Fruit fly (Drosophila melanogaster) whole organism, adult: ENCODE data around the gene CG18662.
A peak's percentile ranks its signal among the peaks of the same experiment; 100 is the strongest.

ENCODE experiments used
- CG11617 ChIP-seq: fragments of 200-800 bp; sonication (Bioruptor generic); optimal IDR thresholded peaks from 2 replicates; lab custom pipeline; 2017; ENCODE audit warnings: mild to moderate bottlenecking, missing biosample characterization, missing genetic modification reagents, missing genetic modification characterization
- CG12768 ChIP-seq: fragments of 200-800 bp; sonication (Bioruptor generic); optimal IDR thresholded peaks from 2 replicates; lab custom pipeline; 2017; ENCODE audit warnings: missing biosample characterization, missing genetic modification characterization, mild to moderate bottlenecking, moderate library complexity, missing genetic modification reagents
- CG14711 ChIP-seq: fragments of 200-800 bp; sonication (Bioruptor generic); optimal IDR thresholded peaks from 2 replicates; lab custom pipeline; 2018; ENCODE audit warnings: missing biosample characterization, mild to moderate bottlenecking, missing genetic modification characterization, moderate library complexity
- CG1620 ChIP-seq: fragments of 200-800 bp; sonication (Bioruptor generic); optimal IDR thresholded peaks from 2 replicates; lab custom pipeline; 2016; ENCODE audit warnings: missing biosample characterization, missing genetic modification characterization
- CG33017 ChIP-seq: fragments of 200-800 bp; sonication (Bioruptor generic); optimal IDR thresholded peaks from 2 replicates; lab custom pipeline; 2018; ENCODE audit warnings: missing biosample characterization, mild to moderate bottlenecking, missing genetic modification characterization, moderate library complexity
- CG5204 ChIP-seq: fragments of 200-800 bp; sonication (Bioruptor generic); optimal IDR thresholded peaks from 2 replicates; lab custom pipeline; 2016; ENCODE audit warnings: missing biosample characterization, missing genetic modification characterization
- CG7045 ChIP-seq: fragments of 200-800 bp; sonication (Bioruptor generic); optimal IDR thresholded peaks from 2 replicates; lab custom pipeline; 2017; ENCODE audit warnings: missing biosample characterization, mild to moderate bottlenecking, missing genetic modification characterization
- CG7101 ChIP-seq: fragments of 200-800 bp; sonication (Bioruptor generic); optimal IDR thresholded peaks from 2 replicates; lab custom pipeline; 2018; ENCODE audit warnings: missing biosample characterization, mild to moderate bottlenecking, missing genetic modification characterization, moderate library complexity
- Clk ChIP-seq: fragments of 200-800 bp; sonication (Bioruptor generic); optimal IDR thresholded peaks from 2 replicates; lab custom pipeline; 2017; ENCODE audit warnings: missing biosample characterization, missing genetic modification characterization
- Crg-1 ChIP-seq: fragments of 200-800 bp; sonication (Bioruptor generic); optimal IDR thresholded peaks from 2 replicates; lab custom pipeline; 2016; ENCODE audit warnings: missing biosample characterization, missing genetic modification characterization
- Hr96 ChIP-seq: fragments of 200-800 bp; sonication (Bioruptor generic); optimal IDR thresholded peaks from 2 replicates; lab custom pipeline; 2016; ENCODE audit warnings: missing biosample characterization, missing genetic modification characterization
- Mnt ChIP-seq: fragments of 200-800 bp; sonication (Bioruptor generic); optimal IDR thresholded peaks from 2 replicates; lab custom pipeline; 2016; ENCODE audit warnings: missing biosample characterization, mild to moderate bottlenecking, missing genetic modification characterization
- bab1 ChIP-seq: fragments of 200-800 bp; sonication (Bioruptor generic); optimal IDR thresholded peaks from 3 replicates; lab custom pipeline; 2019; ENCODE audit warnings: missing biosample characterization, mild to moderate bottlenecking, missing genetic modification characterization, moderate library complexity
- cic ChIP-seq: fragments of 200-800 bp; sonication (Bioruptor generic); optimal IDR thresholded peaks from 2 replicates; lab custom pipeline; 2017; ENCODE audit warnings: missing biosample characterization, mild to moderate bottlenecking, missing genetic modification characterization, moderate library complexity
- cnc ChIP-seq, 2 experiments: fragments of >200 bp; optimal IDR thresholded peaks; 2 replicates each; lab custom pipeline; 2017
- kay ChIP-seq: fragments of 200-800 bp; sonication (Bioruptor generic); peaks from one replicate; lab custom pipeline; 2016; ENCODE audit warnings: missing biosample characterization, missing genetic modification characterization, borderline replicate concordance
- ovo ChIP-seq: fragments of 200-800 bp; sonication (Bioruptor generic); optimal IDR thresholded peaks from 2 replicates; lab custom pipeline; 2016; ENCODE audit warnings: missing biosample characterization, missing genetic modification characterization
- pad ChIP-seq: fragments of 200-800 bp; sonication (Bioruptor generic); optimal IDR thresholded peaks from 3 replicates; lab custom pipeline; 2017; ENCODE audit warnings: missing biosample characterization, missing genetic modification characterization, mild to moderate bottlenecking, moderate library complexity, missing genetic modification reagents
- tj ChIP-seq: fragments of 200-800 bp; sonication (Bioruptor generic); optimal IDR thresholded peaks from 3 replicates; lab custom pipeline; 2017; ENCODE audit warnings: missing biosample characterization, mild to moderate bottlenecking, missing genetic modification characterization, moderate library complexity
- toe ChIP-seq: fragments of 200-800 bp; sonication (Bioruptor generic); optimal IDR thresholded peaks from 2 replicates; lab custom pipeline; 2016; ENCODE audit warnings: missing biosample characterization, missing genetic modification characterization

Gene CG18662

DNA sequence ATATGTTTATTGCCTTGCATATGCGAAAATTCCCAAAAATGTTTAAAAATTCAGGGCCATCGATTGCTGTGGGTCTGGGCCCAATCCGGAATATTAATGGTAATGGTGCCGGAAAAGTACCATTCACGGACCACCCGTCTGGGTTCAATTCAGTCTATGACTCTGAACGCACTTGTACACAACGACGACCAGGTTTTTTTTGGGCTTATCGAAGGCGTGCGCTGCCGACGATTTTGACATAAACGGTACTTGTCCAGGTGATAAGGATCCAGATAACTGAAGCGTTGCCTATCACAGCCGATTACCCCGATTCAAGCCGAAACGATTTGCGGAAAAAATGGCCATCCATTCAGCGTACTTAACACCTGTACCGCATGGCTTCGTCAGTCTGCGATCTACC lies 11.1 kb downstream of the CG18662 start, which contains the start of gene CG9555:
Gene CG9555, plus strand, starts transcription at position 153 of the 400 bp plus-strand sequence.
- TF ChIP-seq Crg-1 (GFP tag; lab: Kevin White, UChicago), result no peak
- peak; percentile 56 for TF ChIP-seq Mnt
- TF ChIP-seq CG1620 (GFP tag; lab: Kevin White, UChicago), result no peak
- TF ChIP-seq CG14711, result no peak
- TF ChIP-seq tj (GFP tag; lab: Kevin White, UChicago), result no peak
- TF ChIP-seq cic (GFP tag; lab: Kevin White, UChicago), result peak; percentile 36

DNA sequence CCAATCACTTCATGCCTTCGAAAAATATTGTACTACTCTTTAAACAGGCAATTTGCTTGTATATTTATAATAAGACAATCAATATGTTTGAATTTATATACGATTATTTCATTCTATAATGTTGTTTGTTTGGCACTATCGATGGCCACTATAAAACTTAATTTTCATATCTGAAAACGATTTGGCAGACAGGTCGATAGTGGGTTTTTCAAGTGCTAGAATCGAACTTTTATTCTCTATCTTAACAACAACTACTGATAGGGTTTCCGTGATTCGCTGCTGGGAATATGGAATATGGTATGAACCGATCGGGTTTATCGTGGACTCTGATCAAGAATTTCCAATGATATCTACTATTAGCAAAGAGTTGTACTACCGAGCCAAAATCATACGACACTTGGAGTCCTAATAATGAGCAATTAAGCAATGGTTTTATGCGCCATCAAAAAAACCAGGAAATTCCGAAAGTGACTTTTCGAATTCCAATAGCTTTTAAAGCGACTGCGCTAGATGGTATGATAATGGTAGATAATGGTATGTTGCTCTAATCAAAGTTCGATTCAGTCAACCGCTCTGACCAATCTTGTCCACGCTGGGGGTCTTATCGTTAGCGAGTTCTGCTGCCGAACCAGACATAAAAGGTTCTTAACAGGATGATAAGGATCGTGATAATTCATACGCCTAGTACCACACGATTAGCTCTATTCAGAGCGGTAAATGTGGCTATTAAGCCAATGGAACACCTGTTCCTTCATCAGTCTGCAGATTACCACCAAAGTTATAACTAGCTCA lies 13.4 kb downstream of the CG18662 start, which contains the start of gene CG17906:
Gene CG17906, plus strand, starts transcription at position 742 of the 792 bp plus-strand sequence.
- no peak for TF ChIP-seq CG5204 (GFP tag; lab: Kevin White, UChicago)
- no peak for TF ChIP-seq CG14711
- TF ChIP-seq cnc (optimal IDR thresholded peaks at IDR 0.05; lab: Kevin White, UChicago), result no peak
- TF ChIP-seq tj (GFP tag; lab: Kevin White, UChicago), result no peak
- TF ChIP-seq Mnt, result no peak
- no peak for TF ChIP-seq ovo (GFP tag; lab: Kevin White, UChicago)
- TF ChIP-seq CG11617, result no peak
- no peak for TF ChIP-seq CG1620 (GFP tag; lab: Kevin White, UChicago)
- TF ChIP-seq Hr96 (GFP tag; lab: Kevin White, UChicago), result no peak
- no peak for TF ChIP-seq Clk (GFP tag; lab: Kevin White, UChicago)
- TF ChIP-seq CG7045 (GFP tag; lab: Kevin White, UChicago), result no peak
- no peak for TF ChIP-seq bab1 (GFP tag; lab: Kevin White, UChicago)
- no peak for TF ChIP-seq cic (GFP tag; lab: Kevin White, UChicago)
- TF ChIP-seq CG12768 (GFP tag; lab: Kevin White, UChicago), result no peak

DNA sequence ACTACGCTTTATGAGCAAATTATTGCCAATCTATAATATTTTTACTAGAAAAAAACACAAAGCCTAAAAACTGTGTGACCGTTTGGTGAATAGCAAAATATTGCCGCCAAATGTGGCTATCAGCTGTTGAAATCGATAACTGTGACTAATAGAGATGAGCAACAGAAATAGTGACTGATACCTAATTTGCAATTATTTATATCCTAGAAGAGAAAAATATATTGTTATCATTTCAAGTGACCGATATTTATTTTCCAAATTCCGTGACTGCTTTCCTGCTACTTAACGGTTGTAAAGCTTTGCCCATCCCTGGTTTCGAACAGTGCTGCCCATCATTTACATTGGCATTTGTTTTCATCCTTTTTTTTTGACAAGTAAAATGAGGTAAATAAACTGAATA lies 16.8 kb downstream of the CG18662 start, which contains the start of the genes alien and CG18661:
Gene alien, minus strand, starts transcription at position 95 of the 400 bp plus-strand sequence.
Gene CG18661, plus strand, starts transcription at position 321 of the 400 bp plus-strand sequence.
- TF ChIP-seq CG1620 (GFP tag; lab: Kevin White, UChicago) (peak; percentile 76), Crg-1 (GFP tag; lab: Kevin White, UChicago) (peak; percentile 59), CG11617 (peak; percentile 56), CG33017 (peak; percentile 31), tj (GFP tag; lab: Kevin White, UChicago) (peak; percentile 36), Mnt (peak; percentile 55), Clk (GFP tag; lab: Kevin White, UChicago) (peak; percentile 92), CG12768 (GFP tag; lab: Kevin White, UChicago) (peak; percentile 68), CG7101 (tag; lab: Kevin White, UChicago) (peak; percentile 74), toe (GFP tag; lab: Kevin White, UChicago) (peak; percentile 89), cic (GFP tag; lab: Kevin White, UChicago) (peak; percentile 29), CG5204 (GFP tag; lab: Kevin White, UChicago) (peak; percentile 88), ovo (GFP tag; lab: Kevin White, UChicago) (peak; percentile 28), cnc (optimal IDR thresholded peaks at IDR 0.05; lab: Kevin White, UChicago) (no peak), CG7045 (GFP tag; lab: Kevin White, UChicago) (peak; percentile 80), bab1 (GFP tag; lab: Kevin White, UChicago) (peak; percentile 71), pad (peak; percentile 51), kay (GFP tag; lab: Kevin White, UChicago) (peak; percentile 98), Hr96 (GFP tag; lab: Kevin White, UChicago) (peak; percentile 84), CG14711 (peak; percentile 74)

DNA sequence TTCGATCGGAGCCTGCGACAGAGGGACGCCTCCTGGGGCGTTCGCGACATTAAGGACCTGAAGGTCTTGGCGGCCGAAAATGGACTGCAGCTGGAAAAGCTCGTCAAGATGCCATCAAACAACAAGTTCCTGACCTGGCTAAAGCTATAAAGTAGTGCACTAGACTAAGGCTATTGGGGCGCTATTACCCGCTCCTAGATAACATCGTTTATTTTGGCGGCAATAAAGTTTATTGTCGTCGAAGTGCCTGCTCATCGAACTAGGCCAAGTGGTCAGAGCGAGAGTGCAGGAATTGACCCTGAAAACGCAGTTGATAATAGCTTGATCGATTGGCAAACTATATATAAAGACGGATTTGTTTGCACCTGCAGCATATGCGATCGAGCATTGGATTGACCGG lies 17.8 kb downstream of the CG18662 start, which contains the start of gene Try29F:
Gene Try29F, plus strand, starts transcription at position 301 of the 400 bp plus-strand sequence.
- TF ChIP-seq ovo (GFP tag; lab: Kevin White, UChicago) (no peak), tj (GFP tag; lab: Kevin White, UChicago) (no peak), Hr96 (GFP tag; lab: Kevin White, UChicago) (no peak), Mnt (no peak), CG1620 (GFP tag; lab: Kevin White, UChicago) (no peak), cic (GFP tag; lab: Kevin White, UChicago) (no peak), kay (GFP tag; lab: Kevin White, UChicago) (no peak), CG7045 (GFP tag; lab: Kevin White, UChicago) (no peak), cnc (optimal IDR thresholded peaks at IDR 0.05; lab: Kevin White, UChicago) (no peak), CG12768 (GFP tag; lab: Kevin White, UChicago) (no peak)

DNA sequence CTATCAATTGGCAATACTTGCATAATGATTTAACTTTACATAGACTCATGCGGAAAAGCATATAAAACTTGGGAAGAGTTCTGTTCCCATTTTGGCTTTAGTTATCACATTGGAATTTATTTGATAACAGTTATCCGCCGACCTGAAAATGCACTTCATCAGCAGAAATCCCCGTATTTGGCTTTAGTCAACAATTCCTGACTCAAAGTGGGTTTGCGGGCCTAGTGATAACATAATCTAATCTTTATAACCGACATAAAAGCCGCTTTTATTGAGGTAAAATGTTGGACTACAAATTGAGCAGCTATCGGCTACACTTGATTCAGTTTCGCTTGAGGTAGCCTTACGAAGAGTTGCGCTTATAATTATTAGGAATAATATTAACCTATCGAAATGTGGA lies 29.8 kb downstream of the CG18662 start, which contains the start of gene CG9568:
Gene CG9568, plus strand, starts transcription at position 317 of the 400 bp plus-strand sequence.
- no peak for TF ChIP-seq CG14711
- TF ChIP-seq cnc (optimal IDR thresholded peaks at IDR 0.05; lab: Kevin White, UChicago), result no peak
- TF ChIP-seq CG11617, result no peak
- peak; percentile 60 for TF ChIP-seq cic (GFP tag; lab: Kevin White, UChicago)
- TF ChIP-seq ovo (GFP tag; lab: Kevin White, UChicago), result no peak
- peak; percentile 39 for TF ChIP-seq CG33017
- no peak for TF ChIP-seq CG5204 (GFP tag; lab: Kevin White, UChicago)
- no peak for TF ChIP-seq Mnt
- TF ChIP-seq CG7045 (GFP tag; lab: Kevin White, UChicago), result peak; percentile 46
- peak; percentile 11 for TF ChIP-seq CG7101 (tag; lab: Kevin White, UChicago)
- no peak for TF ChIP-seq pad
- peak; percentile 10 for TF ChIP-seq tj (GFP tag; lab: Kevin White, UChicago)
- TF ChIP-seq bab1 (GFP tag; lab: Kevin White, UChicago), result no peak
- TF ChIP-seq Clk (GFP tag; lab: Kevin White, UChicago), result no peak
- TF ChIP-seq Hr96 (GFP tag; lab: Kevin White, UChicago), result no peak
- no peak for TF ChIP-seq toe (GFP tag; lab: Kevin White, UChicago)
- TF ChIP-seq CG1620 (GFP tag; lab: Kevin White, UChicago), result no peak
- peak; percentile 74 for TF ChIP-seq kay (GFP tag; lab: Kevin White, UChicago)
- TF ChIP-seq CG12768 (GFP tag; lab: Kevin White, UChicago), result peak; percentile 35
- no peak for TF ChIP-seq Crg-1 (GFP tag; lab: Kevin White, UChicago)
